Worm (Caenorhabditis elegans): ENCODE data around the gene F21C10.11.

The F21C10.11 gene

ce11 chrV:9079965-9080432, 43.3 kb upstream of the F21C10.11 start (continued):
- TF ChIP-seq ZK185.1 (tag; optimal IDR thresholded peaks at IDR 0.05; ENCODE audit: poor library complexity, severe bottlenecking) (peak; percentile 19), ets-4 (GFP tag; optimal IDR thresholded peaks at IDR 0.05) (peak; percentile 92), dpl-1 (GFP tag; optimal IDR thresholded peaks at IDR 0.05) (no peak), let-526 (GFP tag; IDR thresholded peaks at IDR 0.05) (peak; percentile 4; the same call in 1 of the 2 replicates), hsf-1 (GFP tag; IDR thresholded peaks at IDR 0.05) (no peak), chd-7 (tag; optimal IDR thresholded peaks at IDR 0.05) (peak; percentile 47), nfyb-1 (GFP tag; IDR thresholded peaks at IDR 0.05) (peak; percentile 60), madf-3 (GFP tag; IDR thresholded peaks at IDR 0.05) (no peak), mcd-1 (GFP tag; IDR thresholded peaks at IDR 0.05) (0 out of 2 replicates have a peak, but pooled peaks have one; percentile 6), tbp1 (GFP tag; optimal IDR thresholded peaks at IDR 0.05) (peak; percentile 31), ztf-22 (GFP tag; optimal IDR thresholded peaks at IDR 0.05) (peak; percentile 87), zim-3 (tag; optimal IDR thresholded peaks at IDR 0.05) (no peak), rec-8 (tag; optimal IDR thresholded peaks at IDR 0.05) (no peak)

ce11 chrV:9081410-9081809, 41.9 kb upstream of the F21C10.11 start:
- no peak for TF ChIP-seq cebp-1 (GFP tag; IDR thresholded peaks at IDR 0.05)
- TF ChIP-seq cebp-1 (tag; optimal IDR thresholded peaks at IDR 0.05), result peak; percentile 13
- TF ChIP-seq mcd-1 (GFP tag; IDR thresholded peaks at IDR 0.05), result no peak
- no peak for TF ChIP-seq lin-54 (GFP tag; optimal IDR thresholded peaks at IDR 0.05)
- peak; percentile 62 for TF ChIP-seq nhr-80 (tag; optimal IDR thresholded peaks at IDR 0.05)
- peak; percentile 17 for TF ChIP-seq ZK185.1 (tag; optimal IDR thresholded peaks at IDR 0.05; ENCODE audit: poor library complexity, severe bottlenecking)

ce11 chrV:9082350-9082749, 40.9 kb upstream of the F21C10.11 start:
- TF ChIP-seq madf-10 (tag; optimal IDR thresholded peaks at IDR 0.05) (no peak), Y79H2A.3 (GFP tag; conservative IDR thresholded peaks at IDR 0.05) (no peak), gei-17 (GFP tag; optimal IDR thresholded peaks at IDR 0.05) (no peak), K12H6.12 (tag; optimal IDR thresholded peaks at IDR 0.05) (no peak), lag-1 (GFP tag; IDR thresholded peaks at IDR 0.05) (no peak), dpl-1 (GFP tag; optimal IDR thresholded peaks at IDR 0.05) (no peak), let-526 (GFP tag; IDR thresholded peaks at IDR 0.05) (no peak), nfyb-1 (GFP tag; IDR thresholded peaks at IDR 0.05) (no peak), egl-44 (GFP tag; IDR thresholded peaks at IDR 0.05) (no peak), lsy-27 (tag; optimal IDR thresholded peaks at IDR 0.05; ENCODE audit: borderline replicate concordance, insufficient read depth) (no peak), lsl-1 (GFP tag; optimal IDR thresholded peaks at IDR 0.05) (no peak), F23B12.7 (tag; optimal IDR thresholded peaks at IDR 0.05; ENCODE audit: insufficient read depth) (no peak)

ce11 chrV:9084252-9084651, 39.0 kb upstream of the F21C10.11 start:
- TF ChIP-seq tbx-9 (tag; optimal IDR thresholded peaks at IDR 0.05; ENCODE audit: borderline replicate concordance) (no peak), B0035.1 (tag; optimal IDR thresholded peaks at IDR 0.05) (no peak), F57C9.4 (tag; optimal IDR thresholded peaks at IDR 0.05) (no peak), lag-1 (GFP tag; IDR thresholded peaks at IDR 0.05) (no peak), nhr-90 (tag; optimal IDR thresholded peaks at IDR 0.05) (no peak), somi-1 (GFP tag; optimal IDR thresholded peaks at IDR 0.05) (no peak), pbrm-1 (GFP tag; IDR thresholded peaks at IDR 0.05) (no peak), lin-54 (GFP tag; optimal IDR thresholded peaks at IDR 0.05) (no peak), F52B5.7 (tag; optimal IDR thresholded peaks at IDR 0.05) (no peak), nhr-80 (tag; optimal IDR thresholded peaks at IDR 0.05) (no peak), ccch-3 (GFP tag; optimal IDR thresholded peaks at IDR 0.05) (no peak), atf-7 (tag; optimal IDR thresholded peaks at IDR 0.05) (no peak), F37B4.10 (GFP tag; IDR thresholded peaks at IDR 0.05) (no peak), nfyb-1 (GFP tag; IDR thresholded peaks at IDR 0.05) (no peak), cebp-1 (GFP tag; IDR thresholded peaks at IDR 0.05) (no peak), cebp-1 (tag; optimal IDR thresholded peaks at IDR 0.05) (no peak), hlh-26 (GFP tag; conservative IDR thresholded peaks at IDR 0.05) (no peak), xnd-1 (tag; optimal IDR thresholded peaks at IDR 0.05) (no peak), ekl-4 (GFP tag; IDR thresholded peaks at IDR 0.05) (no peak), hrde-1 (tag; optimal IDR thresholded peaks at IDR 0.05; ENCODE audit: borderline replicate concordance) (no peak)

All from whole organism, young adult.